Fruit fly (Drosophila melanogaster): Measurements from ENCODE around the gene CG43965.

Gene CG43965

DNA sequence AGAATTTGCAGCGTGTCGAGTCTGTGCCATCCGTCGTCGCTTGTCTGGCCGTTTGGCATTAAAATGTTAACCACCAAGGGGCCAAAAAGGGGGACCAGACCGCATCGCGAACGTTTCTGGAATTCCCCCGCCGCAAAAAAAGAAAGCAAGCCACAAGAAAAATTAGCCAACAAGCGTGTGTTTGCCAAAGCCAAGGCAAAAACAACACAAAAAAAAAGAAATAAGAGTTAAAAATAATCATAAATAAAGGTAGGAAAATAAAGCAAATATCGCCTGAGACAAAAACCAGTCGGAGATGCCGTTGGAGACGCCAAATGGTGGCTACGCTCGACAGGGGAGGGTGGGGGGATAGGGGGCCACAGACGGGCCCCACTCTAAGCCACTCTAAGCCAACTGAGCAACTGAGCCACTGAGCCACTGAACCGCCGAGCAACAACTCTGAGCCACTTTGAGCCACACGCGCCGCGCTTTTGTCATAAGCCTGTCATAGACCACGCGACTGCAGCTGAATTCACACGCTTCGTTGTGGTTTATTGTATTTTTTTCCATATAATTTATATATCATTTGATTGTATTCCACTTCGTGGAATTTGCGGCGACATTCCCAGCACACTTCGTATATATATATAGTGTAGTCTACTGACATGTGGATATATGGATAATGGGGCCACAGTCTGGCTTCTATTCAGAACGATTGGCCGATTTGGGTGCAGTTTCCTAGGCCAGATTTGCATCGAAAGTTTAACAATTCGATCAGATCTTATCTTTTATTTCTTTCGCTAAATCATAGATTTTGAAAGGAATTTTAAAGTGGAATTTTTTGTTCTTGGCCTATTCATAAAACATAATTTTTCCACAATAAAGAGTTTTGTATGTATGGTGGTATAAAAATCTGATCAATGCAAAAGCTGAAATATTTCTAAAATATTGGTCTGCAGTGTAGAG, 31.7 kb downstream of the CG43965 start (continued):
- no peak for TF ChIP-seq exex (tag; optimal IDR thresholded peaks at IDR 0.05)
- TF ChIP-seq unc-4 (GFP tag; IDR thresholded peaks at IDR 0.05; ENCODE audit: partially characterized antibody): no peak
- TF ChIP-seq nom (GFP tag; optimal IDR thresholded peaks at IDR 0.05): no peak
- TF ChIP-seq Dip3 (GFP tag; optimal IDR thresholded peaks at IDR 0.05): no peak
- TF ChIP-seq jumu (GFP tag; optimal IDR thresholded peaks at IDR 0.05): no peak
- TF ChIP-seq CG3065 (GFP tag; optimal IDR thresholded peaks at IDR 0.05): no peak
- TF ChIP-seq CG13296 (GFP tag; optimal IDR thresholded peaks at IDR 0.05): no peak
- TF ChIP-seq chinmo (GFP tag; IDR thresholded peaks at IDR 0.05; ENCODE audit: partially characterized antibody): peak; percentile 88; the same call in 3 of the 4 replicates
- no peak for TF ChIP-seq nau (GFP tag; optimal IDR thresholded peaks at IDR 0.05)
- TF ChIP-seq unpg (GFP tag; optimal IDR thresholded peaks at IDR 0.05): no peak
- peak; percentile 58 for TF ChIP-seq CG32532 (GFP tag; IDR thresholded peaks at IDR 0.05)
- no peak for TF ChIP-seq CG11398 (GFP tag; optimal IDR thresholded peaks at IDR 0.05)
- no peak for TF ChIP-seq CG9876 (GFP tag; optimal IDR thresholded peaks at IDR 0.05)
- no peak for TF ChIP-seq Kr (GFP tag; optimal IDR thresholded peaks at IDR 0.05)
- no peak for TF ChIP-seq chn (GFP tag; optimal IDR thresholded peaks at IDR 0.05)
- TF ChIP-seq CG4854 (GFP tag; optimal IDR thresholded peaks at IDR 0.05): no peak
- no peak for TF ChIP-seq CoRest (tag; optimal IDR thresholded peaks at IDR 0.05)
- no peak for TF ChIP-seq Fer2 (tag; optimal IDR thresholded peaks at IDR 0.05)
- TF ChIP-seq CG3281 (GFP tag; optimal IDR thresholded peaks at IDR 0.05): peak; percentile 17
- no peak for TF ChIP-seq HmgD (GFP tag; optimal IDR thresholded peaks at IDR 0.05)
- TF ChIP-seq Antp (GFP tag; optimal IDR thresholded peaks at IDR 0.05): no peak
- TF ChIP-seq Ets97D (GFP tag; optimal IDR thresholded peaks at IDR 0.05): no peak
- peak; percentile 38 for TF ChIP-seq sug (tag; optimal IDR thresholded peaks at IDR 0.05)
- no peak for TF ChIP-seq kni (GFP tag; optimal IDR thresholded peaks at IDR 0.05)
- TF ChIP-seq gfzf (GFP tag; optimal IDR thresholded peaks at IDR 0.05): no peak
- TF ChIP-seq HLH4C (GFP tag; IDR thresholded peaks at IDR 0.05; ENCODE audit: partially characterized antibody): no peak
- no peak for TF ChIP-seq kay (GFP tag; optimal IDR thresholded peaks at IDR 0.05)
- peak; percentile 71 for TF ChIP-seq crol (GFP tag; IDR thresholded peaks at IDR 0.05)
- peak; percentile 38 for TF ChIP-seq bcd (GFP tag; optimal IDR thresholded peaks at IDR 0.05)
- 0 out of 3 replicates have a peak, but pooled peaks have one; percentile 33 for TF ChIP-seq Dbx (GFP tag; IDR thresholded peaks at IDR 0.05)
- TF ChIP-seq CG10366 (GFP tag; IDR thresholded peaks at IDR 0.05): no peak
- no peak for TF ChIP-seq CG1602 (GFP tag; optimal IDR thresholded peaks at IDR 0.05)
- TF ChIP-seq pfk (GFP tag; optimal IDR thresholded peaks at IDR 0.05): no peak
- no peak for TF ChIP-seq CG13894 (tag; optimal IDR thresholded peaks at IDR 0.05)
- no peak for TF ChIP-seq Ssrp (tag; optimal IDR thresholded peaks at IDR 0.05)
- no peak for TF ChIP-seq fru (optimal IDR thresholded peaks at IDR 0.05)
- TF ChIP-seq Gug (GFP tag; IDR thresholded peaks at IDR 0.05): no peak
- no peak for TF ChIP-seq dan (GFP tag; IDR thresholded peaks at IDR 0.05)
- TF ChIP-seq CG7745 (tag; optimal IDR thresholded peaks at IDR 0.05): no peak
- TF ChIP-seq bsh (GFP tag; optimal IDR thresholded peaks at IDR 0.05): peak in 1 of 2 experiments; percentile 31
- no peak for TF ChIP-seq Meics (GFP tag; optimal IDR thresholded peaks at IDR 0.05)
- TF ChIP-seq Drgx (GFP tag; IDR thresholded peaks at IDR 0.05): peak; percentile 46; the same call in 1 of the 2 replicates
- no peak for TF ChIP-seq Asciz (GFP tag; optimal IDR thresholded peaks at IDR 0.05)
- TF ChIP-seq CG14710 (tag; optimal IDR thresholded peaks at IDR 0.05): no peak
- TF ChIP-seq Atf3 (GFP tag; optimal IDR thresholded peaks at IDR 0.05): no peak
- no peak for TF ChIP-seq pita (GFP tag; optimal IDR thresholded peaks at IDR 0.05)
- no peak for TF ChIP-seq mirr (GFP tag; optimal IDR thresholded peaks at IDR 0.05)
- TF ChIP-seq CG2712 (tag; optimal IDR thresholded peaks at IDR 0.05): no peak
- no peak for TF ChIP-seq CG18619 (GFP tag; optimal IDR thresholded peaks at IDR 0.05)
